Worm (Caenorhabditis elegans) whole organism, L1 larva: Measurements from ENCODE around the gene tag-280.

Source experiments
- alr-1 ChIP-seq: fragments of 200-800 bp; sonication (Bioruptor generic); optimal IDR thresholded peaks from 2 replicates; lab custom pipeline; 2018; ENCODE audit warnings: borderline replicate concordance, mild to moderate bottlenecking, missing genetic modification characterization, missing compliant biosample characterization
- fkh-10 ChIP-seq: sonication (generic microtip); optimal IDR thresholded peaks from 2 replicates; lab custom pipeline; 2017; ENCODE audit warnings: missing biosample characterization, missing genetic modification reagents, missing genetic modification characterization
- hlh-4 ChIP-seq: sonication (generic microtip); optimal IDR thresholded peaks from 2 replicates; lab custom pipeline; 2016; ENCODE audit warnings: mild to moderate bottlenecking, missing genetic modification characterization, missing compliant biosample characterization
- jun-1 ChIP-seq: fragments of 150-350 bp; optimal IDR thresholded peaks from 2 replicates; lab custom pipeline; 2014; ENCODE audit warnings: missing biosample characterization, missing genetic modification reagents, missing genetic modification characterization
- lsy-2 ChIP-seq, 2 experiments: fragments of 150-350 bp; optimal IDR thresholded peaks; 2 replicates each; lab custom pipeline; 2014; ENCODE audit warnings: missing biosample characterization in 2 of 2, missing genetic modification characterization in 2 of 2
- nhr-237 ChIP-seq: fragments of 150-350 bp; optimal IDR thresholded peaks from 2 replicates; lab custom pipeline; 2014; ENCODE audit warnings: missing biosample characterization, missing genetic modification characterization
- skn-1 ChIP-seq: fragments of 150-350 bp; optimal IDR thresholded peaks from 2 replicates; lab custom pipeline; 2014; ENCODE audit warnings: missing biosample characterization, missing genetic modification characterization
- unc-130 ChIP-seq: fragments of 150-350 bp; optimal IDR thresholded peaks from 2 replicates; lab custom pipeline; 2017; ENCODE audit warnings: missing biosample characterization, missing genetic modification characterization, inconsistent platforms
- unc-86 ChIP-seq: sonication (generic microtip); optimal IDR thresholded peaks from 2 replicates; lab custom pipeline; 2016; ENCODE audit warnings: missing genetic modification characterization, missing compliant biosample characterization

DNA sequence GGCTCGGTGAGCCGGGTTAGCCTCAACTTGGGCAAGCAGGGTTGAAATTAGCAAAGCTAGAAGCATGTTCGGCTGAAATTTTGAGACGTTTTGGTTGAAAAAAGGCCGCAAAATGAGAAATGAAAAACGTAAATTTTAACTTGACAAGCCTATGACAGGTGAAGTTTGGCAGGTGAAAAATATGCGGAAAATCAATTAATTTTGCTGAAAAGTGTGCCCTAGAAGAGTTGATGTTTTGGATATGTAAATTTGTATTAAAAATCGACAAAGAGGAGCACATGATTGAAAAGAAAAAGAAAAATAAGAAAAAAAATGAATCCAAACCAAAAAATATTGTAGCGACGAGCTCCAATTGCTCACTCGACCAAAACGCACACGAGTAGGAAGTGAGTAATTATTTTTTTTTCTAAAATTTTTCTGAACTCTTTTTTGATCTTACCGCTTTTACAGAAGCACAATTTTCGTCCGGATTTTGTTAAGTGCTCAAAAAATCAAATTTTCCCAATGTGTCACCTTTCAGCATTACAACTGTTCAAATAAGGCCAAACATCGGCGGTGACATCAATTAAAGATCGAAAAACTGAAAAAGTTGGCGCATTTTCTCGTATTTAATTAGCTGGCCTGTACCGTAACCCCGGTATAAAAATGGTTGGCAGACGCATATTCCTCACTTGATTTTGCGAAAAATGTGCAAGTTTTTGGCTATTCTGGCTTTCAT, 10.8 kb downstream of the tag-280 start, which contains the start of the genes F15A4.5 and phat-8:
- TF ChIP-seq alr-1 (no peak), unc-86 (tag; lab: Kevin White, UChicago) (no peak), nhr-237 (no peak), hlh-4 (tag; lab: Kevin White, UChicago) (no peak), fkh-10 (GFP tag; lab: Kevin White, UChicago) (no peak), jun-1 (tag; lab: Kevin White, UChicago) (no peak), unc-130 (tag; lab: Kevin White, UChicago) (no peak), lsy-2 (tag; optimal IDR thresholded peaks at IDR 0.05; lab: Kevin White, UChicago) (no peak), skn-1 (tag; lab: Kevin White, UChicago) (no peak)
